Worm (Caenorhabditis elegans): Measurements from ENCODE around the gene F40F12.9.

Gene F40F12.9

DNA sequence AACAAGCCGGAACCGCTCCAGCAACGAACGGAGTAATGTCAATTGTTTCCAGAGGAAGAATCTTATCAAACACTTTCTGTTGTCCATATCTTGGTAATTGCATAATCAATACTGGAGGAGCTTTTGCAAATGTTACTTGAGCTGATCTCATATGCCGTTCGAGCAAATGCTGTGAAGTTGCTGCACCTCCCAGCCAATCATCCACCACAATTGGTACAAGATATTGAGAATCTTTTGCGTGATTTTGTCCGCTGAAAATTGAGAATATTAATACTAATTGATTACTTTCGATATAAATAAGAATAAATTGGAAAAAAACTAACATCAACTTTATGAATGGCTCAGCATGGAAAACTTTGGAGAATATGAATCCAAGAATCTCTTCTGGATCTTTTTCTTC lies 11.4 kb upstream of the F40F12.9 start:
- TF ChIP-seq W03F9.2 (tag; optimal IDR thresholded peaks at IDR 0.05), result no peak
- no peak for TF ChIP-seq dao-5 (tag; optimal IDR thresholded peaks at IDR 0.05)
- TF ChIP-seq him-1 (tag; optimal IDR thresholded peaks at IDR 0.05), result no peak

DNA sequence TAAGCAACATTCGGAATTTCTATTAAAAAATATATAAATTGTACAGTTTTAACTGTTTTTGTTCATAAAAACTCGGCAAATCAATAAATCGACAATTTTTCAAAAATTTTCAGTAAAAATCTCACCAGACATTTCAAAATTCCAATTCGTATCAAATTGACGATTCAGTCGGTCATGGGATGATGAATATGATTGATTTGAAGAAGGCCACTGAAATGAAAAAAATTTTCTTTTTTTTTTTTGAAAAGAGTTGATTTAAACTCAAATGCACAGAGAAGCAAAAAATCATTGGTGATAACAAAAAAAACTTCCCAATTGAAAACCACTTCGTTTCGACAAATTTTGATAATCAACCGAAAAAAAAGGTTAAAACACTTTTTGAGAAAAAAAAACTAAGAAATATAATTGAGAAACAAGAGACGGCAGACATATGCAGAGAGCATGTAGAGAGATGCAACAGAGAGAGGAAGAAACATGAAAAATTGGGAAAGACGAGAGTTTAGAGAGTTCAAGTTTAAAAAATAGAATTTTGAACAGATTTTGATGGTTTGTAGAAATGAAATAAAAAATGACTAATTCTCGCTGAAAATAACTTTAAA lies 7.3 kb upstream of the F40F12.9 start:
- TF ChIP-seq him-1 (tag; optimal IDR thresholded peaks at IDR 0.05), result no peak
- no peak for TF ChIP-seq W03F9.2 (tag; optimal IDR thresholded peaks at IDR 0.05)
- TF ChIP-seq dao-5 (tag; optimal IDR thresholded peaks at IDR 0.05), result no peak

DNA sequence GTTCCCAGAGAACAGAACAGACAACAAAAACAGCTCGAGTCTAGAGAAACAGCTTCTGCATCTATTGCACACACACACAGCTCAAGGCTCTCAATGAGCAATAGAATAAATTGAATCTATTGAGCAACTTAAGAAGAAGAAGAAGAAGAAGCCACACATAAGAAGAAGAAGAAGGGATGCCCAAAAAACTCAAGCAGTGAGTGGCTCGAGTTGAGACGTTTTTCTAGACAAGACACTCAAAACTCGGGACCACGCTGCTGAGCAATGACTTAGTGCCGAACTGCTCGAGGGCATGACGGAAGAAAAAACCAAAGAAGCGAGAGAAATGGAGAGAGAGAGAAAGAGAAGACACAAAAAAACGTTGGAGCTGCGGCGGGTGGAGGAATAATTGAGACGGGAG lies 5.8 kb upstream of the F40F12.9 start:
- no peak for TF ChIP-seq W03F9.2 (tag; optimal IDR thresholded peaks at IDR 0.05)
- TF ChIP-seq him-1 (tag; optimal IDR thresholded peaks at IDR 0.05), result peak; percentile 37

- TF ChIP-seq him-1 (tag; optimal IDR thresholded peaks at IDR 0.05) (no peak), W03F9.2 (tag; optimal IDR thresholded peaks at IDR 0.05) (no peak), dao-5 (tag; optimal IDR thresholded peaks at IDR 0.05) (no peak)
Measured at ce11 chrIII:9907574-9907973, 3.6 kb upstream of the F40F12.9 start.

DNA sequence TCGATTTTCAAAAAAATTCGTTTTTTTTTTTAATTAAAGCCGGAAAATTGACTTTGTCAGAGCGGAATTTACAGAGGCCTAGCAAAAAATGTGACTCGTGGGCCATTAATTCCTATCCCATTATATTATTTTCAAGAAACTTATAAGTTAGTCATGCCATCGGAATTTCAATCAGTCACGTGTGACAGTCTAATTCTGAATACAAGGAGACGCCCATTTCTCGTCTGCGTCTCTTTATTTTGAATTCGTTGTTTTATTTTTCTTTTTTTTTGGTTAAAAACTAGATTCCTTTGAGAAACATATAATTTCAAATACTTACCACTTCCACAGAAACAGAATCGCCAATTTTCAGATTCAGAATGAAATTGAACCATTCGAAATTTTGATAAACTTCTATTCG lies 2.4 kb upstream of the F40F12.9 start:
- TF ChIP-seq W03F9.2 (tag; optimal IDR thresholded peaks at IDR 0.05) (no peak), dao-5 (tag; optimal IDR thresholded peaks at IDR 0.05) (no peak), him-1 (tag; optimal IDR thresholded peaks at IDR 0.05) (no peak)

DNA sequence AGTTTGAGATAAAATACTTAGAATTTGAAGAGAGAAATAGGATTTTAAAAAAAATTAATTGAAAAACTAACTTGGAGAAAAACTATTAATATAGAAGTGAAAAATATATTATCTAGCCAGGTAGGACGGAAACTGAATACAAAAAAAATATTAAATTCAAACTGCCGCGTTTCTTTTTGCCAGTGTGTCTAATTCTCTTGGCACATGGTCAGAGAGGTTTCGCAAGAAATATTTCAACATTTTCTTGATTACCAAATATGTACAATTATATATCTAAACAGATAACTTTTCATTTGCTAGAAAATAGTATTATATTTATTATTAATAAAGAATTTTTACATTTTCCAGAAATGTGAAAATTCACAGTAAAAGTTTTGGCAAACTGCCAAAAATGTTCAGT lies 1.4 kb downstream of the F40F12.9 start:
- no peak for TF ChIP-seq W03F9.2 (tag; optimal IDR thresholded peaks at IDR 0.05)
- TF ChIP-seq him-1 (tag; optimal IDR thresholded peaks at IDR 0.05), result no peak
- TF ChIP-seq dao-5 (tag; optimal IDR thresholded peaks at IDR 0.05), result no peak

DNA sequence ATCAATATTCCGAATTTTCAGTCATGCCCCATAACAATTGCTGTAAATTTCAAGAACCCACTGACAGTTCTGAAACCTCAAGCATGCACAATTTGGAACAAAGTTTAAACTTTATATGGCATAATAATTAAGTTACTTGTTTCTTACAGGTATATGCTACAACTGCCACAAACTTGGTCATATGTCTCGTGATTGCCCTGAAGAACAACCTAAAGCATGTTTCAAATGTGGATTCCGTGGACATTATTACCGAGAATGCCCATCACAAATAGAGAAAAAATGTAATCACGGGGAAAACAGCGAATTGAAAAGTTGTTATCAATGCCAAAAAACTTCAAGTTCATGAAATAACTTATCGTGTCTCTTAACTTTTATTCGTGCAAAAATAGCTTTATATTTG lies 1.9 kb downstream of the F40F12.9 start:
- TF ChIP-seq dao-5 (tag; optimal IDR thresholded peaks at IDR 0.05) (no peak), W03F9.2 (tag; optimal IDR thresholded peaks at IDR 0.05) (no peak), him-1 (tag; optimal IDR thresholded peaks at IDR 0.05) (no peak)

DNA sequence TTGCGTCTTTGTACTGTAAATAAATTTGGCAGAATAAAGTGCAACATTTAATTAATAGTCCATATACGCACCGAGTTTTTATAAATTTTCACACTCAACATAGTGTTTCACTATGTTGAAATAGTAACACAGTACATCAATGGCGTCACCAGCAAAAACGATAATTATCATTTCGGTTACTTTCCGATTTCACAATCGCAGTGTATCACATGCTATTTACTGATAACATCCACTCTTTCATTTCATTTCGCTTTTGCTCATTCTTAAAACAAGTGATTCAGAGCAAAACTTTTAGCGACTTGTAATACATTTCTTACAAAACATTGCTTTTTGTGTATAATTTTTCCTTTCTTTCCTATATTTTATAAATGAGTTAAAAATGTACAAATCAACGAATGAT lies 2.6 kb downstream of the F40F12.9 start, which contains the start of gene cbp-3:
Gene cbp-3, plus strand, starts transcription at position 272 of the 400 bp plus-strand sequence.
- TF ChIP-seq dao-5 (tag; optimal IDR thresholded peaks at IDR 0.05) (no peak), him-1 (tag; optimal IDR thresholded peaks at IDR 0.05) (no peak), W03F9.2 (tag; optimal IDR thresholded peaks at IDR 0.05) (no peak)

ce11 chrIII:9920764-9921163 lies 9.6 kb downstream of the F40F12.9 start, which contains the start of gene F40F12.3:
Gene F40F12.3 (minus strand): TSS chrIII:9920864.
- TF ChIP-seq dao-5 (tag; optimal IDR thresholded peaks at IDR 0.05) (no peak), W03F9.2 (tag; optimal IDR thresholded peaks at IDR 0.05) (no peak), him-1 (tag; optimal IDR thresholded peaks at IDR 0.05) (no peak)

- TF ChIP-seq W03F9.2 (tag; optimal IDR thresholded peaks at IDR 0.05) (no peak), dao-5 (tag; optimal IDR thresholded peaks at IDR 0.05) (no peak), him-1 (tag; optimal IDR thresholded peaks at IDR 0.05) (no peak)
Measured at ce11 chrIII:9922310-9922709, 11.2 kb downstream of the F40F12.9 start.

DNA sequence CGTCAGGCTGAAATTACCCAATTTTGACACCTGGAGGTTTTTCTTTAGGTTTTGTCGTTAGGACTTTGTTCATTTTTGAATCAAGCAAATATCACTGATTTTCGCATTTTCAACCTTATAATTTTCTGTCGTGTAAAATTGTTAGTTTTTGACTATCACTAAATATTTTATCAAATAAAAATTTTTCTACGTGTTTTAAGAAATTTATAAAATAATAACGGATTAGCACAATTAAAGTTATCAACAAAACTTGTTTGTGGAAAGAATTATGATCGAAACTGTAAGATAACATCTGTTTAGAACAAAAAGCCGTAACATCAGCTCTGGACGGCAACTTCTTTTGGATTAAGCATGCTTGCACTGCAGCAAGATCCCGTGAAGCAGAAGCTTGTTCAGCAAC lies 11.7 kb downstream of the F40F12.9 start, which contains the start of gene cbp-2:
Gene cbp-2, plus strand, starts transcription at position 301 of the 400 bp plus-strand sequence.
- TF ChIP-seq him-1 (tag; optimal IDR thresholded peaks at IDR 0.05) (no peak), W03F9.2 (tag; optimal IDR thresholded peaks at IDR 0.05) (no peak), dao-5 (tag; optimal IDR thresholded peaks at IDR 0.05) (no peak)

- TF ChIP-seq dao-5 (tag; optimal IDR thresholded peaks at IDR 0.05) (no peak), W03F9.2 (tag; optimal IDR thresholded peaks at IDR 0.05) (no peak), him-1 (tag; optimal IDR thresholded peaks at IDR 0.05) (no peak)
Measured at ce11 chrIII:9926650-9927049, 15.5 kb downstream of the F40F12.9 start, which contains the start of gene ttr-3. Gene ttr-3 (minus strand): TSS chrIII:9926750.

DNA sequence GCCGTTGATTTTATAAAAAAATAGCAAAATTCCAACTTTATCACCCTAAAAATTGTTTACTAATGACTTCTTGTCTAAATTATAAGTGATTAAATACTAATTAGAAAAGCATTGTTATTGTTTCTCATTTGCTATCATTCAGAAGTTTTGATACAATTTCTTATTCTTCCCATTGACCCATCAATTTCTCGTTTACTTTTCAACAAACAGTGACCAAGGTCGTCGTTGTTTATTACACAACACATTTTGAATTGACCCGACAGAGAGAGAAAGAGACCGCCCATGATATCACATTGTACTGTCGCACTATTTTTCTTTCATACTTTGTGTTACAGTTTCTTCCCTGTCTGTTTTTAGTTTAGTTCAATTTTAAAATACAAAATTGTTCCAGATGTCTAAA lies 16.2 kb downstream of the F40F12.9 start, which contains the start of gene ttr-2:
Gene ttr-2, plus strand, starts transcription at position 392 of the 400 bp plus-strand sequence.
- TF ChIP-seq dao-5 (tag; optimal IDR thresholded peaks at IDR 0.05), result no peak
- TF ChIP-seq him-1 (tag; optimal IDR thresholded peaks at IDR 0.05), result no peak
- no peak for TF ChIP-seq W03F9.2 (tag; optimal IDR thresholded peaks at IDR 0.05)

- TF ChIP-seq him-1 (tag; optimal IDR thresholded peaks at IDR 0.05) (no peak), W03F9.2 (tag; optimal IDR thresholded peaks at IDR 0.05) (no peak)
Measured at ce11 chrIII:9928777-9929176, 17.6 kb downstream of the F40F12.9 start, which contains the start of gene ttr-1. Gene ttr-1 (plus strand): TSS chrIII:9929077.

ce11 chrIII:9929525-9929924 lies 18.4 kb downstream of the F40F12.9 start:
- no peak for TF ChIP-seq him-1 (tag; optimal IDR thresholded peaks at IDR 0.05)
- no peak for TF ChIP-seq dao-5 (tag; optimal IDR thresholded peaks at IDR 0.05)
- TF ChIP-seq W03F9.2 (tag; optimal IDR thresholded peaks at IDR 0.05), result no peak
